Fruit fly (Drosophila melanogaster) whole organism, embryonic: ENCODE measurements around the gene CG9799.

Experiments used
- Awh ChIP-seq: fragments of 200-800 bp; sonication (Bioruptor generic); IDR thresholded peaks from 2 replicates; pipeline ENCODE4, ENCODE4 v1.3.6; 2022; ENCODE audit warnings: missing biosample characterization, missing genetic modification characterization
- CG10462 ChIP-seq: fragments of 200-800 bp; sonication (Bioruptor generic); optimal IDR thresholded peaks from 2 replicates; lab custom pipeline; 2016; ENCODE audit warnings: missing biosample characterization, missing genetic modification characterization
- CG10979 ChIP-seq: fragments of 200-800 bp; sonication (Bioruptor generic); optimal IDR thresholded peaks from 2 replicates; lab custom pipeline; 2018; ENCODE audit warnings: missing biosample characterization, mild to moderate bottlenecking, missing genetic modification characterization, moderate library complexity
- CG11560 ChIP-seq: fragments of 200-800 bp; sonication (Bioruptor generic); IDR thresholded peaks from 3 replicates; pipeline ENCODE4 v1.3.6; 2022; ENCODE audit warnings: missing biosample characterization, missing genetic modification characterization
- CG12236 ChIP-seq: fragments of 200-800 bp; sonication (Bioruptor generic); optimal IDR thresholded peaks from 2 replicates; lab custom pipeline; 2016; ENCODE audit warnings: missing biosample characterization, missing genetic modification characterization
- CG12391 ChIP-seq: fragments of 200-800 bp; sonication (Bioruptor generic); optimal IDR thresholded peaks from 3 replicates; lab custom pipeline; 2018; ENCODE audit warnings: missing biosample characterization, mild to moderate bottlenecking, missing genetic modification characterization, moderate library complexity
- CG13296 ChIP-seq: fragments of 200-800 bp; sonication (Bioruptor generic); optimal IDR thresholded peaks from 3 replicates; lab custom pipeline; 2018; ENCODE audit warnings: missing biosample characterization, mild to moderate bottlenecking, missing genetic modification characterization
- CG14860 ChIP-seq: fragments of 200-800 bp; sonication (Bioruptor generic); IDR thresholded peaks from 3 replicates; pipeline ENCODE4 v1.3.6; 2022; ENCODE audit warnings: missing biosample characterization, missing genetic modification characterization; ENCODE audit not compliant: partially characterized antibody
- CG1792 ChIP-seq: fragments of 200-800 bp; sonication (Bioruptor generic); optimal IDR thresholded peaks from 2 replicates; lab custom pipeline; 2016; ENCODE audit warnings: missing biosample characterization, missing genetic modification characterization
- CG18011 ChIP-seq: fragments of 200-800 bp; sonication (Bioruptor generic); optimal IDR thresholded peaks from 2 replicates; lab custom pipeline; 2017; ENCODE audit warnings: missing biosample characterization, missing genetic modification characterization, mild to moderate bottlenecking, moderate library complexity, missing genotype
- CG30020 ChIP-seq: fragments of 200-800 bp; optimal IDR thresholded peaks from 2 replicates; lab custom pipeline; 2019; ENCODE audit warnings: missing biosample characterization, mild to moderate bottlenecking, missing genetic modification characterization, moderate library complexity
- CG3065 ChIP-seq: fragments of 200-800 bp; sonication (Bioruptor generic); optimal IDR thresholded peaks from 2 replicates; lab custom pipeline; 2016; ENCODE audit warnings: missing biosample characterization, missing genetic modification characterization
- CG31388 ChIP-seq: fragments of 200-800 bp; sonication (Bioruptor generic); optimal IDR thresholded peaks from 2 replicates; lab custom pipeline; 2016; ENCODE audit warnings: missing biosample characterization, missing genetic modification characterization
- CG32767 ChIP-seq: fragments of 200-800 bp; sonication (Bioruptor generic); IDR thresholded peaks from 2 replicates; pipeline ENCODE4 v1.3.6; 2022; ENCODE audit warnings: missing biosample characterization, missing genetic modification characterization
- CG3281 ChIP-seq: fragments of 200-800 bp; sonication (Bioruptor generic); optimal IDR thresholded peaks from 3 replicates; lab custom pipeline; 2017; ENCODE audit warnings: missing biosample characterization, mild to moderate bottlenecking, missing genetic modification characterization
- CG33213 ChIP-seq: fragments of 200-800 bp; sonication (Bioruptor generic); optimal IDR thresholded peaks from 3 replicates; lab custom pipeline; 2016; ENCODE audit warnings: missing biosample characterization, missing genetic modification characterization
- CG34224 ChIP-seq: fragments of 200-800 bp; sonication (Bioruptor generic); IDR thresholded peaks from 3 replicates; pipeline ENCODE4 v1.3.6; 2022; ENCODE audit warnings: missing biosample characterization, missing genetic modification characterization; ENCODE audit not compliant: partially characterized antibody
- CG7963 ChIP-seq: fragments of 200-800 bp; sonication (Bioruptor generic); IDR thresholded peaks from 3 replicates; pipeline ENCODE4 v1.3.6; 2022; ENCODE audit warnings: missing biosample characterization, missing genetic modification characterization; ENCODE audit not compliant: partially characterized antibody
- CG8290 ChIP-seq, 3 experiments: fragments of 200-800 bp; sonication (Bioruptor generic); optimal IDR thresholded peaks; 2 replicates each; lab custom pipeline; 2016 to 2019; ENCODE audit warnings: missing biosample characterization in 3 of 3, missing genetic modification characterization in 3 of 3, mild to moderate bottlenecking in 2 of 3, moderate library complexity in 1 of 3
- CG8388 ChIP-seq: fragments of 200-800 bp; sonication (Bioruptor generic); optimal IDR thresholded peaks from 2 replicates; lab custom pipeline; 2019; ENCODE audit warnings: missing biosample characterization, mild to moderate bottlenecking, missing genetic modification characterization, moderate library complexity
- CG8765 ChIP-seq: fragments of 200-800 bp; sonication (Bioruptor generic); IDR thresholded peaks from 2 replicates; pipeline ENCODE4 v1.3.6; 2022; ENCODE audit warnings: missing biosample characterization, missing genetic modification characterization
- Dad ChIP-seq: fragments of 200-800 bp; sonication (Bioruptor generic); optimal IDR thresholded peaks from 3 replicates; lab custom pipeline; 2016; ENCODE audit warnings: missing biosample characterization, missing genetic modification characterization
- Lim3 ChIP-seq: fragments of 200-800 bp; sonication (Bioruptor generic); IDR thresholded peaks from 2 replicates; pipeline ENCODE4 v1.3.6; 2022; ENCODE audit warnings: missing biosample characterization, missing genetic modification characterization
- Oli ChIP-seq: fragments of 200-800 bp; sonication (Bioruptor generic); optimal IDR thresholded peaks from 2 replicates; lab custom pipeline; 2018; ENCODE audit warnings: missing biosample characterization, mild to moderate bottlenecking, missing genetic modification characterization, moderate library complexity
- Six4 ChIP-seq: fragments of 200-800 bp; sonication (Bioruptor generic); optimal IDR thresholded peaks from 2 replicates; lab custom pipeline; 2016; ENCODE audit warnings: missing biosample characterization, missing genetic modification characterization
- ase ChIP-seq: fragments of 200-800 bp; sonication (Bioruptor generic); IDR thresholded peaks from 3 replicates; pipeline ENCODE4 v1.3.6; 2022; ENCODE audit warnings: missing biosample characterization, missing genetic modification characterization
- ato ChIP-seq: fragments of 200-800 bp; sonication (Bioruptor generic); IDR thresholded peaks from 2 replicates; pipeline ENCODE4 v1.3.6; 2022; ENCODE audit warnings: missing biosample characterization, missing genetic modification characterization; ENCODE audit not compliant: partially characterized antibody
- cad ChIP-seq: fragments of >200 bp; optimal IDR thresholded peaks from 2 replicates; lab custom pipeline; 2017; ENCODE audit warnings: missing biosample characterization, missing genetic modification characterization
- chinmo ChIP-seq: fragments of 200-800 bp; sonication (Bioruptor generic); IDR thresholded peaks from 4 replicates; pipeline ENCODE4 v1.3.6; 2022; ENCODE audit warnings: missing biosample characterization, missing genetic modification characterization; ENCODE audit not compliant: partially characterized antibody
- chn ChIP-seq: fragments of 200-800 bp; sonication (Bioruptor generic); optimal IDR thresholded peaks from 2 replicates; lab custom pipeline; 2016; ENCODE audit warnings: missing biosample characterization, missing genetic modification characterization
- crc ChIP-seq: fragments of 200-800 bp; sonication (Bioruptor generic); optimal IDR thresholded peaks from 2 replicates; lab custom pipeline; 2016; ENCODE audit warnings: missing biosample characterization, missing genetic modification characterization
- croc ChIP-seq: fragments of 200-800 bp; sonication (Bioruptor generic); conservative IDR thresholded peaks from 3 replicates; pipeline ENCODE4 v1.3.6; 2022; ENCODE audit warnings: missing biosample characterization, missing genetic modification characterization
- danr ChIP-seq: fragments of 200-800 bp; sonication (Bioruptor generic); IDR thresholded peaks from 2 replicates; pipeline ENCODE4 v1.3.6; 2022; ENCODE audit warnings: missing biosample characterization, missing genetic modification characterization
- dysf ChIP-seq: fragments of 200-800 bp; sonication (Bioruptor generic); IDR thresholded peaks from 3 replicates; pipeline ENCODE4 v1.3.6; 2022; ENCODE audit warnings: missing biosample characterization, missing genetic modification characterization
- ems ChIP-seq: fragments of 200-800 bp; sonication (Bioruptor generic); optimal IDR thresholded peaks from 3 replicates; lab custom pipeline; 2016; ENCODE audit warnings: missing biosample characterization, missing genetic modification characterization
- fd96Cb ChIP-seq: fragments of 200-800 bp; sonication (Bioruptor generic); optimal IDR thresholded peaks from 2 replicates; lab custom pipeline; 2018; ENCODE audit warnings: missing biosample characterization, mild to moderate bottlenecking, missing genetic modification characterization, moderate library complexity
- grau ChIP-seq: fragments of 200-800 bp; optimal IDR thresholded peaks from 3 replicates; lab custom pipeline; 2019; ENCODE audit warnings: missing biosample characterization, mild to moderate bottlenecking, missing genetic modification characterization, moderate library complexity
- hth ChIP-seq: fragments of >200 bp; optimal IDR thresholded peaks from 2 replicates; lab custom pipeline; 2017; ENCODE audit warnings: inconsistent platforms
- knrl ChIP-seq: fragments of 200-800 bp; sonication (Bioruptor generic); IDR thresholded peaks from 3 replicates; pipeline ENCODE4 v1.3.6; 2022; ENCODE audit warnings: missing biosample characterization, missing genetic modification characterization; ENCODE audit not compliant: partially characterized antibody
- nerfin-1 ChIP-seq: fragments of 200-800 bp; sonication (Bioruptor generic); optimal IDR thresholded peaks from 3 replicates; lab custom pipeline; 2019; ENCODE audit warnings: missing biosample characterization, mild to moderate bottlenecking, missing genetic modification characterization, moderate library complexity
- org-1 ChIP-seq: fragments of 200-800 bp; sonication (Bioruptor generic); optimal IDR thresholded peaks from 2 replicates; lab custom pipeline; 2017; ENCODE audit warnings: missing biosample characterization, missing genetic modification characterization
- repo ChIP-seq: fragments of 200-800 bp; sonication (Bioruptor generic); optimal IDR thresholded peaks from 2 replicates; lab custom pipeline; 2016; ENCODE audit warnings: missing biosample characterization, missing genetic modification characterization
- rib ChIP-seq: fragments of 200-800 bp; sonication (Bioruptor generic); IDR thresholded peaks from 2 replicates; pipeline ENCODE4 v1.3.6; 2022; ENCODE audit warnings: missing biosample characterization, missing genetic modification characterization
- run ChIP-seq: fragments of 200-800 bp; sonication (Bioruptor generic); optimal IDR thresholded peaks from 3 replicates; lab custom pipeline; 2018; ENCODE audit warnings: missing biosample characterization, mild to moderate bottlenecking, missing genetic modification characterization
- sc ChIP-seq, 3 experiments: fragments of >200 bp in 2 of 3; fragments of 200-800 bp in 1 of 3; sonication (Bioruptor generic) in 1 of 3; optimal IDR thresholded peaks; 2 replicates in 2 of 3; 3 replicates in 1 of 3; lab custom pipeline; 2017; ENCODE audit warnings: mild to moderate bottlenecking in 1 of 3, missing biosample characterization in 1 of 3, missing genetic modification characterization in 1 of 3, missing genetic modification reagents in 1 of 3
- shn ChIP-seq: fragments of 200-800 bp; sonication (Bioruptor generic); optimal IDR thresholded peaks from 3 replicates; lab custom pipeline; 2016; ENCODE audit warnings: missing biosample characterization, missing genetic modification characterization
- z ChIP-seq: fragments of 200-800 bp; sonication (Bioruptor generic); IDR thresholded peaks from 3 replicates; pipeline ENCODE4 v1.3.6; 2022; ENCODE audit warnings: missing biosample characterization, missing genetic modification characterization

CG9799 gene

dm6 chr3R:13364175-13365174 lies 24.0 kb downstream of the CG9799 start, which contains the start of gene Dic1 (continued):
- TF ChIP-seq sc (optimal IDR thresholded peaks at IDR 0.05; lab: Kevin White, UChicago) (no peak), sc (GFP tag; optimal IDR thresholded peaks at IDR 0.05; lab: Kevin White, UChicago) (peak; percentile 96), Lim3 (GFP tag; lab: Robert Waterston, UW) (peak; percentile 74), nerfin-1 (tag; lab: Kevin White, UChicago) (peak; percentile 97), Six4 (GFP tag; lab: Kevin White, UChicago) (peak; percentile 93), CG1792 (peak; percentile 84), z (GFP tag; lab: Robert Waterston, UW) (no peak; the same call in 2 of the 3 replicates), run (tag; lab: Kevin White, UChicago) (peak; percentile 93), ato (GFP tag; lab: Robert Waterston, UW) (peak; percentile 34; the same call in 1 of the 2 replicates), crc (peak; percentile 75), dysf (GFP tag; lab: Robert Waterston, UW) (peak; percentile 96), shn (GFP tag; lab: Kevin White, UChicago) (peak; percentile 86), CG33213 (GFP tag; lab: Kevin White, UChicago) (peak; percentile 78), CG31388 (GFP tag; lab: Kevin White, UChicago) (peak; percentile 85), CG12236 (GFP tag; lab: Kevin White, UChicago) (peak; percentile 77), knrl (no peak), repo (GFP tag; lab: Kevin White, UChicago) (peak; percentile 82), CG12391 (tag; lab: Kevin White, UChicago) (peak; percentile 97), CG8765 (GFP tag; lab: Robert Waterston, UW) (peak; percentile 61; the same call in 1 of the 2 replicates), CG10462 (GFP tag; lab: Kevin White, UChicago) (peak; percentile 94), org-1 (peak; percentile 96), ase (GFP tag; lab: Robert Waterston, UW) (peak; percentile 78; the same call in 2 of the 3 replicates), CG34224 (GFP tag; lab: Robert Waterston, UW) (0 out of 3 replicates have a peak, but pooled peaks have one; percentile 10), CG8290 (GFP tag; optimal IDR thresholded peaks at IDR 0.05; lab: Kevin White, UChicago) (peak; percentile 75), CG8290 (tag; optimal IDR thresholded peaks at IDR 0.05; lab: Kevin White, UChicago) (peak in 1 of 2 experiments; percentile 74), fd96Cb (peak; percentile 98), Awh (GFP tag; lab: Robert Waterston, UW) (peak; percentile 72), cad (GFP tag; lab: Kevin White, UChicago) (no peak), CG18011 (GFP tag; lab: Kevin White, UChicago) (peak; percentile 87), CG11560 (tag; lab: Robert Waterston, UW) (peak; percentile 85), chn (peak; percentile 93), CG8388 (peak; percentile 96), Oli (tag; lab: Kevin White, UChicago) (peak; percentile 98), CG32767 (GFP tag; lab: Robert Waterston, UW) (peak; percentile 92), CG3281 (GFP tag; lab: Kevin White, UChicago) (peak; percentile 99), chinmo (GFP tag; lab: Robert Waterston, UW) (peak; percentile 90; the same call in 3 of the 4 replicates), Dad (peak; percentile 83), rib (peak; percentile 79), CG13296 (GFP tag; lab: Kevin White, UChicago) (peak; percentile 98), grau (tag; lab: Kevin White, UChicago) (peak; percentile 96), danr (GFP tag; lab: Robert Waterston, UW) (peak; percentile 85), ems (GFP tag; lab: Kevin White, UChicago) (peak; percentile 82), CG10979 (tag; lab: Kevin White, UChicago) (peak; percentile 99), hth (lab: Kevin White, UChicago) (no peak), CG30020 (peak; percentile 83), CG7963 (no peak; the same call in 2 of the 3 replicates), CG3065 (GFP tag; lab: Kevin White, UChicago) (peak; percentile 61), CG14860 (GFP tag; lab: Robert Waterston, UW) (no peak), croc (peak; percentile 79)
